Fruit fly (Drosophila melanogaster) whole organism, larva: ENCODE results near the gene CG9590.

ENCODE experiments used
- noc ChIP-seq: fragments of 200-800 bp; sonication (Bioruptor generic); optimal IDR thresholded peaks from 3 replicates; lab custom pipeline; 2019; ENCODE audit warnings: missing biosample characterization, mild to moderate bottlenecking, missing genetic modification characterization, moderate library complexity

The CG9590 gene

DNA sequence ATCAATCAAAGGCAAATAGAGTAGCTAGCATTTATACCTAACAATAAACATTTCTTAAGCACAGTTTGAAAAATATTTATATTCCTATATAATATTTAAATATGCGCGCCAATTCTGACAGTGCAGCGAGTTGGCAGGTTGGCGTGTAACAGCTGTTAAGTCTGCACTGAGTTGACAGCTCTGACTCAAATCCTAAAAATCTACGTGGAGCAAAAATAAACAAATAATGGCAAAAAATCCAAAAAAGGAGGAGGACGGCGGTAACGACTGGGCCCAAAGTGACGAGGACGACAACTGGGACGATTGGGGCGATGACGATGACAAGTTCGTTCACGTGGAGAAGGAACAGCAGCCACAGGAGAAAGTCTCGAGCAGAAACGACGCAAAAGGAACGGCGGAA, at the start of gene CG9590:
TSS of gene CG9590 (plus strand) at position 166 of the 400 bp plus-strand sequence.
- TF ChIP-seq noc (tag; lab: Kevin White, UChicago) = no peak

dm6 chr3R:15744354-15744753, 42.1 kb upstream of the CG9590 start, which contains the start of gene CG4520:
Gene CG4520, plus strand, starts transcription at chr3R:15744654.
- TF ChIP-seq noc (tag; lab: Kevin White, UChicago) = no peak

DNA sequence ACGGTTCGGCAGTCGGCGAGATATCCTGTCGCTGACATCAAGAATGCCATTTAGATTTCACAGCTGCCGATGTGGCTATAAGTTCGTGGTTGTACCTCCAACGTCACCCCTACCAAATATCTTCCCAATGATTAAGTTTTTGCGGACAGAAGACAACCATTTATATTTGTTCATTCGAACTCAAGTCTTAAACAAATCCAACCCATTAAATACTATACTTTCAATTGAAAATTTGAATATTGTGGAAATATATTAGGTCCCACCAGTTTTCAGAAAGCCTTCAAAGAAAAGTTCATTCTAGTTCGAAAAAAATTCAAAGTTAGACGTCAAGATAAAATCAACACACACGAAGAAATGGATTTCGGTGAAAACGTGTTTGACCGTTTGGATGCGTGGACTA, 23.7 kb upstream of the CG9590 start, which contains the start of gene CG12784:
TSS of gene CG12784 (plus strand) at position 301 of the 400 bp plus-strand sequence.
- no peak for TF ChIP-seq noc (tag; lab: Kevin White, UChicago)

- TF ChIP-seq noc (tag; lab: Kevin White, UChicago) = no peak
These were observed 19.2 kb upstream of the CG9590 start, which contains the start of gene CG5623 for dm6 chr3R:15767338-15767737. Gene CG5623, minus strand, starts transcription at chr3R:15767438.

dm6 chr3R:15768900-15769299, 17.6 kb upstream of the CG9590 start:
- TF ChIP-seq noc (tag; lab: Kevin White, UChicago) = no peak

DNA sequence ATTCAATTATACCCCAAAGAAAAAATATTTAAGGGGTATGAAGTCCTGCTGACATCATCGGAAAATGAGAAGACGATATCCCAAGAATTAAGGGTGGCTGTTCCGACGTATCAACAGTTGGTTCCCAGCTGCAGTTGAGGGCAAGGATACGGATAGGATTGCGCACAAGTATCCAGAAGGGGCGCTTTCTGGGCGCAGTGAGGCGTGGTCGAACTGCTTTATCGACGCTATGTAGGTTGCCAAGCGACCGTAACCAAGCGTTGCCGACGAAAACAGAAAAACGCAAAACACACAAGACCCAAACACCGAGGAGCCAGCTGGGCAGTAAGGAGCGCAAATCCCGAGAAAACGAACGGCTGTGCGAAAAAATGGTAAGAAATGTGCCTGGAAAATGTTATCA, 12.4 kb upstream of the CG9590 start, which contains the start of gene Ttc26:
TSS of gene Ttc26 (plus strand) at position 289 of the 400 bp plus-strand sequence.
- TF ChIP-seq noc (tag; lab: Kevin White, UChicago) = no peak

DNA sequence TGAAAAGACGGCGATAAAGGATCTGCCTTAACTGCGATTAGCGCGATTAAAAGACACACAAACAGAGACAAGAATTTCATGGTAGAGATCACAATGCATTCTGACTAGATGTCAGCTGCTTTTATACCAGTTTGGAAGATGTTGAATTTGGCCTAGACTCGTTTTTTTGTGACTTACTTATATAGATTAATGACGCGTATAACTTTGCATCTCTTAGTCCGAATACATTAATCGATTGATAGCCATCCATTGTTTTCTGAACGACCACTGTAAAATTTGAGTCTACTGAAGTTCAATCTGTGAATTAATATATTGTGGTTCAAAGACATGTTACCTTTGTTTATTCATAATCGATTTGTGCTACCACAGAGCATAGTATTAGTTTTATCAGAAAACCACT, 11.3 kb upstream of the CG9590 start, which contains the start of gene CG45207:
TSS of gene CG45207 (minus strand) at position 101 of the 400 bp plus-strand sequence.
- TF ChIP-seq noc (tag; lab: Kevin White, UChicago) = no peak

DNA sequence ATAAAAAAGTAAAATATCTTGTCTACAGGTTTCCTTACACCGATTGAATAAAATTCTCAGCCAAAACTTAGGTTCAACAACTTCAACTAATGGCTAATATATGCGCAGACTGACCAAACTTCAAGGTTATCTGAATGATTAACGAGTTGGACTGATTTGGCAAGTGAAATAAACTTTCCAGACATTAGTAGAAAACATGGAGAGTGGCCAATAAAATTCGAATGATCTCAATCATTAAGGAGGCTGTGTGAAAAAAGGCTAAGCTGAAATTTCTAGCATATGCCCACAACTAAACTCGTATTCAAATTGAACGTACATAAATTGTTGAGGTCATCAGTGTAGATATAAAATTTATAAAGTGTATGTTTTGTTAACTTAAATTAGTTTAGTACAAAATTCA, 7.0 kb upstream of the CG9590 start, which contains the start of gene CG5614:
TSS of gene CG5614 (plus strand) at position 301 of the 400 bp plus-strand sequence.
- no peak for TF ChIP-seq noc (tag; lab: Kevin White, UChicago)

DNA sequence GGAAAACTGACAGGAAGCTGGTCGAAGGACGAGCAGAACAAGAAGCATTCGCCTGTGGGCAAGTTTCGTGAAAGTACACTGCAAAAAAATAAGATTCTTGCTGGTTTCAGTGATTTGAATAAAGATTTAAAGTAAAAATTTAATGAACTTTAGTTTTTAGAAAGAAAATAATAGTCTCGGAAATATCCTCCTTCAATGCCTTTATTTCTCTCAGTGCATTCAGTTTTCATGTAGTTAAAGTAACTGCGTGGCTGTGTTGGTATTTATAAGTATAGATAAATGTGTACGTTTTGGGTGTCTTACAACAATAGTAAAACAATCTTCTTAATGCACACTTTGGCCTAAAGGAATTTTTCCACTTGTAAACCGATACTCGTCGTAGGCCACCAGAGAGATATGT, 2.2 kb upstream of the CG9590 start:
- TF ChIP-seq noc (tag; lab: Kevin White, UChicago) = no peak

DNA sequence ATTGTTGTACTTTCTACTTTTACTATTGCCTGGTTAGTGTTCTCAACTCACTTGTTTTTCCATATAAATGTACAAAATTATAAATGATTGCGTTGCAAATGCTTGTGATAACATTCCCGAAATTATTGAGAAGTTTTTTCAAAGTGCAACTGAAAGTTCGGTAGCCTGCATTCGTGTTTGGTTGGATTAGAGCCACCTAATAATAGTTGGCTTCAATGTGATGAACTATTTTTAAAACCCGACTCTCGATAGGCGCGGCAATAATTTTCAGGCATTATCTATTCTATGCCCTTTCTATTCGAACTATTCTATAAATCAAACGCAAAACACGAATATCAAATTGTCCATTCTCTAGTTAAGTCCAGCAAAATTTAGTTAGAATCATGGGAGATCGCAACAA, 1.7 kb downstream of the CG9590 start, which contains the start of gene Uros2:
TSS of gene Uros2 (plus strand) at position 301 of the 400 bp plus-strand sequence.
- no peak for TF ChIP-seq noc (tag; lab: Kevin White, UChicago)

DNA sequence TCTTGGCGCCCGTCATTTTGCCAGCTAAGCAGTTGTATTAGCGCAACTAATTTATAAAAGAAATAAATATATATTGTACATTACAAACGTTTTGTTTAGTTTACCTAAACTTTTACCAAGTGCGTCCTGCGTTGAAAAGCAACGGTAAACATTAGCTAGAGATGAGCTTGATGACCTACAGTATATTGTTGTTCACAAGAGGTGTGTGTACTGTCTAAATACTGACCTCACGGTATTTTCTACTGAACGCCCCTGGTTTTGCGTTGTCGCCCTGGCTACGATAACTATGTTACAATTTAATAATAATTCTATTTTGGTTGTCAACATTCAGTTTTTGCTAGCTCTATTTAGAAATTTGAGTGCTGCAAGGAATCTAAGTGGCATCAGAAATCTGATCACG, 5.9 kb downstream of the CG9590 start, which contains the start of gene Acyp2:
TSS of gene Acyp2 (plus strand) at position 262 of the 400 bp plus-strand sequence.
- TF ChIP-seq noc (tag; lab: Kevin White, UChicago) = no peak

- TF ChIP-seq noc (tag; lab: Kevin White, UChicago) = peak; percentile 33
These were observed 6.9 kb downstream of the CG9590 start, which contains the start of gene nsl1 for dm6 chr3R:15793372-15793802. Gene nsl1, plus strand, starts transcription at chr3R:15793782.

dm6 chr3R:15794258-15794727, 7.8 kb downstream of the CG9590 start:
- no peak for TF ChIP-seq noc (tag; lab: Kevin White, UChicago)

dm6 chr3R:15802006-15802405, 15.5 kb downstream of the CG9590 start, which contains the start of gene CG9593:
Gene CG9593, plus strand, starts transcription at chr3R:15802275.
- TF ChIP-seq noc (tag; lab: Kevin White, UChicago) = no peak

dm6 chr3R:15803502-15804461, 17.3 kb downstream of the CG9590 start, which contains the start of gene alpha-Man-IIb:
Gene alpha-Man-IIb, plus strand, starts transcription at chr3R:15804248.
- TF ChIP-seq noc (tag; lab: Kevin White, UChicago) = no peak

DNA sequence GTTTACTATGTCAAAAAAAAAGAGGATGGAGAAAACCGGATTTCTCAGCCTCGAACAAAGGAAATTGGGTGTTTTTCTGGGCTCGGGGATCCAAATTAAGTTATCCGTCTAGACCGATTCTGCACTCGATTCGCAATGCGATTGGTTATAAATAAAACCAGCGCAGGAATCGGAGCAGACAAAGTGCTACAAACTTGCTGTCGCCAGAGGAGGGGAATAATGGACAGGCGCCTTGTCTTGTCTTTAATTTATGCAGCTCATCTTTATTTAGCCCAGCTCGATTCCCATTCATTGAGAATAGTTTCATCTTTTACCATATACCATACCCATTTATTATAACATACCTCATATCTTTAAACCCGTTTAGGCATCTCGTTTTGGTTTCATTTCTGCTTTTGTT, 18.2 kb downstream of the CG9590 start:
- no peak for TF ChIP-seq noc (tag; lab: Kevin White, UChicago)
